Worm (Caenorhabditis elegans): Measurements from ENCODE around the gene F18A12.7.

F18A12.7 gene

DNA sequence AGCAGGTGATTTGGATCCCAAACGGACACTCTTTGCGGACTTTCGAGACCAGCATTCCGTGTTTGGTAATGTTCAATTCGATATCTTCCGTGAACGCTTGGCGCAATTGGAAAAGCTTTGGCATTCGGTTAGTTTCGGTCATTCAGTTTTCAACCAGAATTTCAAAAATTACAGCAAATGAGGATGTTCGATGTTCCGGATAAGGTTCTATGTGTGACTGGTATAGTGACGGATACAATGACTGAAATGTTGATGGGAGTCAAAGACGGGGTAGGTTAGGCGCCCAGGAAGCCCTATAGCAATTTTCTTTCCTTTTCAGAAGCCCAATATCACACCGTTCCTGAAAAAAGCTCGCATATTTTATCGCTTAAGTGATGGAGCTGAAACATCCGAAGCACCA, 31.2 kb downstream of the F18A12.7 start:
- TF ChIP-seq nhr-71 (tag; optimal IDR thresholded peaks at IDR 0.05) (no peak), Y116A8C.19 (tag; optimal IDR thresholded peaks at IDR 0.05; ENCODE audit: borderline replicate concordance) (no peak), nhr-12 (tag; optimal IDR thresholded peaks at IDR 0.05) (no peak), unc-98 (GFP tag; IDR thresholded peaks at IDR 0.05) (no peak), nhr-20 (tag; optimal IDR thresholded peaks at IDR 0.05) (no peak), lsy-2 (tag; optimal IDR thresholded peaks at IDR 0.05) (no peak), nhr-90 (tag; optimal IDR thresholded peaks at IDR 0.05; ENCODE audit: poor library complexity) (no peak), efl-1 (optimal IDR thresholded peaks at IDR 0.05) (no peak), efl-1 (GFP tag; optimal IDR thresholded peaks at IDR 0.05 in 1 of 2) (no peak), vab-15 (tag; optimal IDR thresholded peaks at IDR 0.05) (no peak), fkh-4 (tag; optimal IDR thresholded peaks at IDR 0.05; ENCODE audit: borderline replicate concordance) (no peak), pag-3 (tag; optimal IDR thresholded peaks at IDR 0.05; ENCODE audit: borderline replicate concordance, insufficient read depth) (no peak)

- TF ChIP-seq swsn-7 (tag; optimal IDR thresholded peaks at IDR 0.05) (no peak), fkh-4 (tag; optimal IDR thresholded peaks at IDR 0.05; ENCODE audit: borderline replicate concordance) (no peak), C16A3.4 (tag; optimal IDR thresholded peaks at IDR 0.05) (no peak), efl-3 (GFP tag; optimal IDR thresholded peaks at IDR 0.05) (no peak), ceh-82 (tag; optimal IDR thresholded peaks at IDR 0.05) (no peak)
These were observed 32.8 kb downstream of the F18A12.7 start, which contains the start of gene T06D4.1 for ce11 chrII:3381510-3381909. TSS of gene T06D4.1 (plus strand) at chrII:3381830.

ce11 chrII:3378275-3378674, 36.0 kb downstream of the F18A12.7 start, which contains the start of gene Y49F6C.2:
TSS of gene Y49F6C.2 (plus strand) at chrII:3378575.
- no peak for TF ChIP-seq lsy-2 (tag; optimal IDR thresholded peaks at IDR 0.05)
- TF ChIP-seq tbx-2 (tag; optimal IDR thresholded peaks at IDR 0.05) = no peak
- TF ChIP-seq egl-13 (tag; optimal IDR thresholded peaks at IDR 0.05) = no peak
- no peak for TF ChIP-seq pax-3 (tag; optimal IDR thresholded peaks at IDR 0.05)
- no peak for TF ChIP-seq nhr-11 (tag; optimal IDR thresholded peaks at IDR 0.05)
- TF ChIP-seq efl-3 (GFP tag; optimal IDR thresholded peaks at IDR 0.05) = no peak
- TF ChIP-seq ceh-88 (GFP tag; IDR thresholded peaks at IDR 0.05) = no peak
- TF ChIP-seq hpl-2 (GFP tag; optimal IDR thresholded peaks at IDR 0.05) = no peak
- TF ChIP-seq nhr-12 (tag; optimal IDR thresholded peaks at IDR 0.05) = no peak

DNA sequence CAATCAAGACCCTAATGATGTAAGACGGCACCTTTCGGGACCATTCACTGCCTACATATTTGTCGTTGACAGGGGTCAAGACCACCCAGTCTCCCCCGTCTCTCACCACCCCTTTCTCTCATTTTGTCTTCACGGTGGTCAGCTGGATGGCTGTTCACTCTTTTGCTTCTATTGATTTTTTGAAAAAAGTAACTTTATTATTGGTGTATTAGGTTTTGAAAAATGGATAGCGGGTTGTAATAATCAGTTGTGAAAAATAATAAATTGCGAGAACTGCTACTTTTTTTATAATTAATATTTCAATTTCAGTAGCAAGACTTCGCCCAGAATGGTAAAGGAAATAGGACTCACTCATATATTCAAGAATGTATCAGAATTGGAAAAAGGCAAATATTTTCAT, 37.5 kb downstream of the F18A12.7 start, which contains the start of gene bath-9:
Gene bath-9, plus strand, starts transcription at position 301 of the 400 bp plus-strand sequence.
- TF ChIP-seq unc-62 (GFP tag; optimal IDR thresholded peaks at IDR 0.05) (no peak), Y116A8C.19 (tag; optimal IDR thresholded peaks at IDR 0.05; ENCODE audit: borderline replicate concordance) (no peak), ceh-82 (tag; optimal IDR thresholded peaks at IDR 0.05) (no peak), irx-1 (tag; optimal IDR thresholded peaks at IDR 0.05) (no peak), mep-1 (tag; optimal IDR thresholded peaks at IDR 0.05) (no peak), nhr-76 (tag; optimal IDR thresholded peaks at IDR 0.05) (no peak), zip-4 (GFP tag; optimal IDR thresholded peaks at IDR 0.05) (no peak), efl-1 (optimal IDR thresholded peaks at IDR 0.05) (no peak), efl-1 (GFP tag; optimal IDR thresholded peaks at IDR 0.05 in 1 of 2) (no peak), elt-2 (tag; optimal IDR thresholded peaks at IDR 0.05) (no peak), nhr-90 (tag; optimal IDR thresholded peaks at IDR 0.05; ENCODE audit: poor library complexity) (no peak), unc-86 (tag; optimal IDR thresholded peaks at IDR 0.05) (no peak)

DNA sequence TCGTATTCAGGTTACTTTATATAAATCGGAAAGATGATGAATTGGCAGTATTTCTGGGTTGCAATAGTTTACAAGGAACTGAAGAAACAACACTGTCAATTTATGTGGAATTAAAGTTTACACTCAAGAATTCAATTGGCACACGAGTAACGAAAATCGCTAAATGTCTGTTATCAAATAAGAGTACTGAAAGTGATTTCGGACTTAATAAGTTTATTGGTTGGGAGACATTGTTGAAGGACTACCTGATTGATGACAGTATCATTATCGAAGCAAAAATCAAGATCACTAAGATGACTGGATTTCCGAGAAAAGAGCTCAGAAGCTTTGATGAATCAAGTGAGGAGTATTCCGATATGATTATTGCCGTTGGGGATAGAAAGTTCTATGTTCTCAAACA, 39.0 kb downstream of the F18A12.7 start:
- TF ChIP-seq lin-39 (tag; optimal IDR thresholded peaks at IDR 0.05) (no peak), elt-2 (tag; optimal IDR thresholded peaks at IDR 0.05) (no peak), snu-23 (GFP tag; optimal IDR thresholded peaks at IDR 0.05) (no peak), fkh-4 (tag; optimal IDR thresholded peaks at IDR 0.05; ENCODE audit: borderline replicate concordance) (no peak), fkh-8 (tag; optimal IDR thresholded peaks at IDR 0.05) (no peak), skn-1 (tag; optimal IDR thresholded peaks at IDR 0.05) (no peak), nhr-76 (tag; optimal IDR thresholded peaks at IDR 0.05) (no peak), dpl-1 (GFP tag; optimal IDR thresholded peaks at IDR 0.05) (no peak), mab-9 (GFP tag; IDR thresholded peaks at IDR 0.05) (no peak), sup-37 (GFP tag; optimal IDR thresholded peaks at IDR 0.05) (no peak), ets-5 (GFP tag; IDR thresholded peaks at IDR 0.05) (no peak), egl-13 (tag; optimal IDR thresholded peaks at IDR 0.05) (no peak), mef-2 (tag; optimal IDR thresholded peaks at IDR 0.05) (no peak), egl-27 (tag; optimal IDR thresholded peaks at IDR 0.05) (no peak), grh-1 (GFP tag; IDR thresholded peaks at IDR 0.05) (no peak), ces-1 (GFP tag; optimal IDR thresholded peaks at IDR 0.05) (no peak)
